Worm (Caenorhabditis elegans): ENCODE data around the gene F44E7.5.

DNA sequence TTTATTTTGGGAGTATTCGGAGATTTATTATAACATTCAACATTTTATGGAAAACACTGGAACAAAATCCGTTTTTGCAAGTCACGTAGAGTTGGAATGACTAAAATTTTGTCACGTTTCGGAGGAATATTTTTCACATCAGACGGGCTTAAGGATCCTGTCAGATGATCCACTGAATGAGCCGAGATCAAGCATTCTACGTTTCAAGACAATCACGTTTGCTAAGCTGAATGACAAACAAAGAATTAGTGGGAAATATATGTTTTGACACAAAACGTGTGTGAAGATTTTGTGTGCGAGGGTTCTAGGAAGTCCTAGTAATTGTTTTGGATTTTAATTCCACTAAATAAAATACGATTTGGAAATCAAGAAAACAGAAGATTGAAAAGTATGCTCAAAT lies 41.3 kb downstream of the F44E7.5 start:
- TF ChIP-seq ceh-39 (tag; optimal IDR thresholded peaks at IDR 0.05) (no peak), unc-62 (GFP tag; optimal IDR thresholded peaks at IDR 0.05) (no peak), nhr-2 (tag; optimal IDR thresholded peaks at IDR 0.05) (no peak), elt-3 (tag; optimal IDR thresholded peaks at IDR 0.05) (no peak), nhr-76 (tag; optimal IDR thresholded peaks at IDR 0.05) (no peak), ces-1 (GFP tag; optimal IDR thresholded peaks at IDR 0.05) (no peak), elt-1 (tag; optimal IDR thresholded peaks at IDR 0.05; ENCODE audit: borderline replicate concordance, insufficient read depth) (no peak), snpc-4 (tag; optimal IDR thresholded peaks at IDR 0.05) (no peak), sptf-1 (tag; optimal IDR thresholded peaks at IDR 0.05) (no peak)
